Worm (Caenorhabditis elegans) whole organism, midembryonic: ENCODE results near the gene idpp-7.
"Not testable (repeated sequence)": the region's sequence is repeated elsewhere in the genome, so short reads cannot be mapped to it uniquely, and the experiment has no call there.

Source experiments
- T22C8.4 ChIP-seq: fragments of 200-800 bp; sonication (Bioruptor generic); IDR thresholded peaks from 2 replicates; pipeline ENCODE4 v1.3.6; 2022; ENCODE audit warnings: missing genetic modification characterization, missing compliant biosample characterization
- ref-1 ChIP-seq: fragments of 200-800 bp; sonication (Bioruptor generic); conservative IDR thresholded peaks from 2 replicates; pipeline ENCODE4 v1.3.6; 2022; ENCODE audit warnings: missing genetic modification reagents, missing genetic modification characterization, missing compliant biosample characterization
- tab-1 ChIP-seq: fragments of 200-800 bp; sonication (Bioruptor generic); IDR thresholded peaks from 2 replicates; pipeline ENCODE4 v1.3.6; 2022; ENCODE audit warnings: missing genetic modification characterization, missing compliant biosample characterization
- ztf-23 ChIP-seq: fragments of 200-800 bp; sonication (Bioruptor generic); IDR thresholded peaks from 2 replicates; pipeline ENCODE4 v1.3.6; 2022; ENCODE audit warnings: missing genetic modification reagents, missing genetic modification characterization, missing compliant biosample characterization
- ztf-29 ChIP-seq: fragments of 200-800 bp; sonication (Bioruptor generic); IDR thresholded peaks from 2 replicates; pipeline ENCODE4 v1.3.6; 2022; ENCODE audit warnings: missing genetic modification reagents, missing genetic modification characterization, missing compliant biosample characterization

ce11 chrIV:12677137-12677536 is 42.6 kb upstream of the idpp-7 start, which contains the start of gene T23B5.6:
- not testable (repeated sequence) for TF ChIP-seq ref-1 (GFP tag; lab: Robert Waterston, UW); ztf-29 (GFP tag; lab: Robert Waterston, UW); ztf-23; T22C8.4 (GFP tag; lab: Robert Waterston, UW); tab-1 (GFP tag; lab: Robert Waterston, UW)
